Worm (Caenorhabditis elegans) whole organism, L3 larva: ENCODE data around the gene clc-2.

ENCODE experiments used
- R02D3.7 ChIP-seq: fragments of 150-350 bp; optimal IDR thresholded peaks from 2 replicates; lab custom pipeline; 2014; ENCODE audit warnings: missing biosample characterization, missing genetic modification characterization
- ZK546.5 ChIP-seq: sonication (generic microtip); optimal IDR thresholded peaks from 2 replicates; lab custom pipeline; 2017; ENCODE audit warnings: missing biosample characterization, missing genetic modification characterization
- ceh-16 ChIP-seq: sonication (generic microtip); optimal IDR thresholded peaks from 2 replicates; lab custom pipeline; 2017; ENCODE audit warnings: missing biosample characterization, missing genetic modification characterization
- ceh-28 ChIP-seq: fragments of 150-350 bp; optimal IDR thresholded peaks from 2 replicates; lab custom pipeline; 2014; ENCODE audit warnings: missing biosample characterization, missing genetic modification reagents, missing genetic modification characterization
- ceh-9 ChIP-seq: sonication (generic microtip); optimal IDR thresholded peaks from 2 replicates; lab custom pipeline; 2018; ENCODE audit warnings: missing biosample characterization, missing genetic modification characterization
- daf-12 ChIP-seq: fragments of 150-350 bp; optimal IDR thresholded peaks from 2 replicates; lab custom pipeline; 2014; ENCODE audit warnings: missing biosample characterization, missing genetic modification reagents, missing genetic modification characterization
- egl-5 ChIP-seq: fragments of 150-350 bp; optimal IDR thresholded peaks from 2 replicates; lab custom pipeline; 2017; ENCODE audit warnings: missing biosample characterization, missing genetic modification reagents, missing genetic modification characterization, inconsistent platforms
- elt-2 ChIP-seq: sonication (generic microtip); optimal IDR thresholded peaks from 2 replicates; lab custom pipeline; 2016; ENCODE audit warnings: missing genetic modification reagents, mild to moderate bottlenecking, missing genetic modification characterization, missing compliant biosample characterization
- eor-1 ChIP-seq, 2 experiments: fragments of 150-350 bp; optimal IDR thresholded peaks; 2 replicates each; lab custom pipeline; 2014 to 2018; ENCODE audit warnings: missing biosample characterization in 2 of 2, missing genetic modification characterization in 2 of 2
- fkh-10 ChIP-seq: sonication (generic microtip); optimal IDR thresholded peaks from 2 replicates; lab custom pipeline; 2017; ENCODE audit warnings: missing biosample characterization, missing genetic modification reagents, missing genetic modification characterization
- fkh-2 ChIP-seq: fragments of 150-350 bp; optimal IDR thresholded peaks from 2 replicates; lab custom pipeline; 2014; ENCODE audit warnings: missing biosample characterization, missing genetic modification reagents, missing genetic modification characterization
- hmg-11 ChIP-seq: sonication (generic microtip); optimal IDR thresholded peaks from 2 replicates; lab custom pipeline; 2016; ENCODE audit warnings: missing genetic modification characterization, missing compliant biosample characterization
- jun-1 ChIP-seq: fragments of 150-350 bp; optimal IDR thresholded peaks from 2 replicates; lab custom pipeline; 2014; ENCODE audit warnings: missing biosample characterization, missing genetic modification reagents, missing genetic modification characterization
- lin-15B ChIP-seq: fragments of 150-350 bp; optimal IDR thresholded peaks from 2 replicates; lab custom pipeline; 2014; ENCODE audit warnings: missing biosample characterization, missing genetic modification characterization
- lin-39 ChIP-seq: fragments of 150-350 bp; optimal IDR thresholded peaks from 2 replicates; lab custom pipeline; 2018; ENCODE audit warnings: missing biosample characterization, missing genetic modification reagents, missing genetic modification characterization
- lsy-12 ChIP-seq: sonication (generic microtip); optimal IDR thresholded peaks from 2 replicates; lab custom pipeline; 2016; ENCODE audit warnings: mild to moderate bottlenecking, missing genetic modification characterization, missing compliant biosample characterization
- mdl-1 ChIP-seq: fragments of 150-350 bp; optimal IDR thresholded peaks from 2 replicates; lab custom pipeline; 2014; ENCODE audit warnings: missing biosample characterization, missing genetic modification characterization
- nfya-1 ChIP-seq: sonication (generic microtip); optimal IDR thresholded peaks from 2 replicates; lab custom pipeline; 2017; ENCODE audit warnings: missing genetic modification characterization, mild to moderate bottlenecking, missing compliant biosample characterization, antibody characterized with exemption, moderate library complexity; ENCODE audit not compliant: insufficient read depth
- nhr-12 ChIP-seq: fragments of 150-350 bp; optimal IDR thresholded peaks from 2 replicates; lab custom pipeline; 2014; ENCODE audit warnings: missing biosample characterization, missing genetic modification characterization
- nhr-23 ChIP-seq: fragments of 150-350 bp; optimal IDR thresholded peaks from 2 replicates; lab custom pipeline; 2014; ENCODE audit warnings: missing biosample characterization, missing genetic modification reagents, missing genetic modification characterization
- nhr-237 ChIP-seq: fragments of 150-350 bp; optimal IDR thresholded peaks from 2 replicates; lab custom pipeline; 2014; ENCODE audit warnings: missing biosample characterization, missing genetic modification characterization
- nhr-25 ChIP-seq: sonication (generic microtip); optimal IDR thresholded peaks from 2 replicates; lab custom pipeline; 2017; ENCODE audit warnings: missing biosample characterization, missing genetic modification characterization
- nhr-77 ChIP-seq: fragments of 150-350 bp; optimal IDR thresholded peaks from 2 replicates; lab custom pipeline; 2014; ENCODE audit warnings: missing biosample characterization, missing genetic modification characterization
- pha-4 ChIP-seq: fragments of 150-350 bp; optimal IDR thresholded peaks from 2 replicates; lab custom pipeline; 2014; ENCODE audit warnings: missing biosample characterization, missing genetic modification reagents, missing genetic modification characterization
- pqm-1 ChIP-seq: fragments of 150-350 bp; optimal IDR thresholded peaks from 2 replicates; lab custom pipeline; 2017; ENCODE audit warnings: missing biosample characterization, missing genetic modification characterization, inconsistent platforms
- sea-2 ChIP-seq: fragments of 150-350 bp; sonication (generic microtip); optimal IDR thresholded peaks from 4 replicates; lab custom pipeline; 2014; ENCODE audit warnings: missing biosample characterization, missing genetic modification reagents, missing genetic modification characterization
- snpc-4 ChIP-seq: fragments of 150-350 bp; optimal IDR thresholded peaks from 2 replicates; lab custom pipeline; 2014; ENCODE audit warnings: missing biosample characterization, missing genetic modification characterization
- tbx-2 ChIP-seq: sonication (generic microtip); optimal IDR thresholded peaks from 2 replicates; lab custom pipeline; 2016; ENCODE audit warnings: mild to moderate bottlenecking, missing genetic modification characterization, missing compliant biosample characterization
- unc-39 ChIP-seq: sonication (generic microtip); optimal IDR thresholded peaks from 4 replicates; lab custom pipeline; 2017; ENCODE audit warnings: missing biosample characterization, missing genetic modification characterization
- zag-1 ChIP-seq: fragments of 150-350 bp; optimal IDR thresholded peaks from 2 replicates; lab custom pipeline; 2014; ENCODE audit warnings: missing biosample characterization, missing genetic modification characterization
- ztf-4 ChIP-seq: fragments of 150-350 bp; optimal IDR thresholded peaks from 2 replicates; lab custom pipeline; 2014; ENCODE audit warnings: missing biosample characterization, missing genetic modification characterization

clc-2 gene

DNA sequence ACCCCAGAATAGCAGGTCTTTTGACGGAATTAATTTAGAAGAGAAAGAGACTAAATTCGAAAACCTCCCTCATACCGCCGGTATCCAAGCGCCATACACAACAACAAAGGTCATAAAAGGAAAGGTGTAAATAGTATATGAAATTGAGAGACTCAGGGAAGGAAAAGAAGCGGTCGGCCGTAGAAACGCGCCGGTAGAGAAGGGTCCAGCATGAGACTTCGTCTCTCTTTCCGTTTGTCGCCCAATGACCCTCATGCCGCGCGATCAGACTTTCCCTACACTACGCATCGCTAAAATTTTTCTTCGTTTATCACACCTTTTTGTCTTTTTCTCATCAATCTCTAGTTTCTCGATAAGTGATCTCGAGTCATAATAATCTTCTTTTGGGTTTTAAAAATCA, 782 bp upstream of the clc-2 start:
- TF ChIP-seq nhr-25 (peak; percentile 54), hmg-11 (peak; percentile 31), ZK546.5 (tag; lab: Kevin White, UChicago) (no peak), nhr-23 (tag; lab: Kevin White, UChicago) (peak; percentile 20)

DNA sequence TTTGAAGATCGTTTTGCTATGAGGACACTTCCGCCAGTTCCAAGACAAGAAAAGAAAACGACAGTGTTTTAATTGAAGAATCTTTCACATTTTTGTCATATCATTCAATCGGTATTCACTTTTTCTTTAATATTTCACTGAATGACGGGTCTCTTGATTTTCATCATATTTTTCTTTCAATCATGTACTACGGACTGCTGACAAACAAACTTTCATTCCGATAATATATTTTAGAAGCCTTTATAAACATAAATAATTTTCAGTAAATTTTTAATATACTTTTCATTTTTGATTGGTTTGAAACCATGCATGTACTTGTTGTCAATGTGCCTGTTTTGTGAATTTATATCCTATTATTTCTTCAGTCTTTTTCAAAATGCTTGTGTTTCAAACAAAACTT, 2.0 kb downstream of the clc-2 start, which contains the start of gene clc-5:
Gene clc-5, plus strand, starts transcription at position 301 of the 400 bp plus-strand sequence.
- TF ChIP-seq snpc-4 (tag; lab: Kevin White, UChicago) (no peak), fkh-10 (GFP tag; lab: Kevin White, UChicago) (no peak), pha-4 (no peak), egl-5 (tag; lab: Kevin White, UChicago) (no peak), lin-15B (no peak), ceh-9 (tag; lab: Kevin White, UChicago) (no peak), jun-1 (tag; lab: Kevin White, UChicago) (no peak), mdl-1 (tag; lab: Kevin White, UChicago) (no peak), nhr-77 (no peak), zag-1 (tag; lab: Kevin White, UChicago) (no peak), ztf-4 (tag; lab: Kevin White, UChicago) (no peak), ceh-16 (tag; lab: Kevin White, UChicago) (no peak), ceh-28 (tag; lab: Kevin White, UChicago) (no peak), lin-39 (tag; lab: Kevin White, UChicago) (no peak), eor-1 (tag; optimal IDR thresholded peaks at IDR 0.05; lab: Kevin White, UChicago) (no peak), nhr-12 (tag; lab: Kevin White, UChicago) (no peak), tbx-2 (tag; lab: Kevin White, UChicago) (no peak), R02D3.7 (tag; lab: Kevin White, UChicago) (no peak)

ce11 chrX:7436912-7437311, 5.6 kb downstream of the clc-2 start:
- TF ChIP-seq jun-1 (tag; lab: Kevin White, UChicago) (peak; percentile 6), nhr-12 (tag; lab: Kevin White, UChicago) (no peak), nhr-23 (tag; lab: Kevin White, UChicago) (no peak)

DNA sequence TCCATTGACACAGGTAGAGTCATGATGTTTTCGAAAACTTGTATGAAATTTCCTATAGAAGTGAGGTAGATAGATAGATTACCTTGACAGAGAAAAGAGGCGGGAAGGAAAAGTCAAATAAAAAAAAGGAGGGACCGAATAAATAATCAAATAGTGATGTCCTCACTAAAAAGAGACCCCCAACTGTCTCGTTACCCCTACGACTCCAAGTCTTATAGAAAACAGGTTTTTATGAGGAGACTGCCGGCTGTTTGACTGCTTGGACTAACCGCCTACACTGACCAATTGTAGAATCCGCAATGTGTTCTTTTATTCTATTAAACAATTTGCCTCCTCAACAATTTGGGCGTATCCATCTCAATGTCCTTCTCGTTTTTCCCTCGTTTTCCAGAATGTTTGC, 6.7 kb downstream of the clc-2 start, which contains the start of gene C01C10.2:
Gene C01C10.2, minus strand, starts transcription at position 170 of the 400 bp plus-strand sequence.
- TF ChIP-seq jun-1 (tag; lab: Kevin White, UChicago) (no peak), nfya-1 (tag; lab: Kevin White, UChicago) (peak; percentile 39), egl-5 (tag; lab: Kevin White, UChicago) (peak; percentile 2), ceh-9 (tag; lab: Kevin White, UChicago) (no peak), unc-39 (no peak), tbx-2 (tag; lab: Kevin White, UChicago) (no peak), sea-2 (GFP tag; lab: Kevin White, UChicago) (no peak), nhr-25 (peak; percentile 46)

- TF ChIP-seq pqm-1 (tag; lab: Kevin White, UChicago) (peak; percentile 81), ceh-28 (tag; lab: Kevin White, UChicago) (no peak), nhr-237 (tag; lab: Kevin White, UChicago) (no peak), daf-12 (tag; lab: Kevin White, UChicago) (no peak), elt-2 (tag; lab: Kevin White, UChicago) (peak; percentile 34)
These were observed 8.8 kb downstream of the clc-2 start for ce11 chrX:7440102-7440501.

DNA sequence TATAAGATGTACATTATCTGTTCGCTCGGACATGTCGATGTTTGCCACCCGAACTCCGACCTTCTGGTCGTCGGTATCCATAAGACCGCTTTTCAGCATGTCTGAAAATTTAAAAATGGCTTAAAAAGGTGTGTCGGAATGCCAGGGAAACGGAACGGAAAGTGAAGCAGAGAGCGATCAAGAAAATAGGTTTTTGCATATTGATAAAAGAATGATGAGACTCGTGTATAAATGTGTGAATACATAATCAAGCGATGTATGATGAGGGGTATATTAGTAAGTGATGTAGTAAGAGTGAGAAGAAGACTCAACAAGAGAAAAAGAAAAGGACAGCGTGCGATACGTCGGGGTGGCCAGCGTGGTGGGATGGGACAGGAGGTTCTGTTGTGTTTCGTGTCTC, 11.2 kb downstream of the clc-2 start, which contains the start of gene acl-12:
Gene acl-12, minus strand, starts transcription at position 101 of the 400 bp plus-strand sequence.
- TF ChIP-seq fkh-2 (tag; lab: Kevin White, UChicago), result no peak
- no peak for TF ChIP-seq lsy-12 (tag; lab: Kevin White, UChicago)
- peak; percentile 29 for TF ChIP-seq nfya-1 (tag; lab: Kevin White, UChicago)
- no peak for TF ChIP-seq ztf-4 (tag; lab: Kevin White, UChicago)
